Fruit fly (Drosophila melanogaster) S2 (cell line): ENCODE data around the gene CG1847.

Experiments used
- CG8478 ChIP-seq: fragments of >200 bp; optimal IDR thresholded peaks from 2 replicates; lab custom pipeline; 2018
- CTCF ChIP-seq, 2 experiments: fragments of >200 bp; optimal IDR thresholded peaks; 2 replicates each; lab custom pipeline; 2018

DNA sequence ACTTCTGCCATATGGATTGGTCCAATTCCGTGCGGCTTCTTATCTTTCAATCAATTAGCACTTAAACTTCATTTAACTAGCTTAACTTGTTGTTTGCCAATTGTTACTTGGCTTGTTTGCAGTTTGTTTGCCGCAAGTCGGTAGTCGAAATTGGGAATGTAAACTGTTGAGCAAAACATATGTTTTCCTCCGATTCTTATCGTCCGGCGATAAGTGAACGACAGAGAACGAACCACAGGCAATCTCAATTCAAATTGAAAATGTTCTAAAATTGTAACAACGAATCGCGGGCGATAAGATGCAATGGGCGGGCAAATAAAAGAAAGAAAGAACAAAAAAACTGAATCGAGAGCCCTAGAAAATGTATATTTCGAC is 10.5 kb upstream of the CG1847 start:
- TF ChIP-seq CG8478 (lab: Kevin White, UChicago) (no peak), CTCF (optimal IDR thresholded peaks at IDR 0.05; lab: Kevin White, UChicago) (no peak)
